Worm (Caenorhabditis elegans): ENCODE measurements around the gene wip-1.
A peak's percentile ranks its signal among the peaks of the same experiment; 100 is the strongest.
"Not testable (repeated sequence)": the region's sequence is repeated elsewhere in the genome, so short reads cannot be mapped to it uniquely, and the experiment has no call there.

Gene wip-1

ce11 chrIII:5018116-5018689 lies at the start of gene wip-1:
TSS of gene wip-1 (plus strand) at chrIII:5018639.
- peak; percentile 85 for TF ChIP-seq flt-1 (GFP tag; IDR thresholded peaks at IDR 0.05)
- peak; percentile 15 for TF ChIP-seq med-1 (GFP tag; optimal IDR thresholded peaks at IDR 0.05; ENCODE audit: insufficient read depth)
- TF ChIP-seq cog-1 (tag; optimal IDR thresholded peaks at IDR 0.05) = peak; percentile 91
- no peak for TF ChIP-seq ref-1 (GFP tag; conservative IDR thresholded peaks at IDR 0.05)
- TF ChIP-seq ztf-29 (GFP tag; IDR thresholded peaks at IDR 0.05) = peak; percentile 78
- peak; percentile 60; the same call in 1 of the 2 replicates for TF ChIP-seq klf-2 (GFP tag; conservative IDR thresholded peaks at IDR 0.05)
- TF ChIP-seq ztf-23 (GFP tag; IDR thresholded peaks at IDR 0.05) = peak; percentile 100
- TF ChIP-seq tab-1 (GFP tag; IDR thresholded peaks at IDR 0.05) = peak; percentile 40; the same call in 1 of the 2 replicates
- 0 out of 2 replicates have a peak, but pooled peaks have one; percentile 8 for TF ChIP-seq T22C8.4 (GFP tag; IDR thresholded peaks at IDR 0.05)

ce11 chrIII:4980367-4980766 lies 38.1 kb upstream of the wip-1 start, which contains the start of gene C27F2.6:
TSS of gene C27F2.6 (minus strand) at chrIII:4980467.
- not testable (repeated sequence) for TF ChIP-seq med-1 (GFP tag; optimal IDR thresholded peaks at IDR 0.05; ENCODE audit: insufficient read depth); ref-1 (GFP tag; conservative IDR thresholded peaks at IDR 0.05); T22C8.4 (GFP tag; IDR thresholded peaks at IDR 0.05)

ce11 chrIII:4983961-4984360 lies 34.5 kb upstream of the wip-1 start:
- TF ChIP-seq ztf-23 (GFP tag; IDR thresholded peaks at IDR 0.05) (no peak), med-1 (GFP tag; optimal IDR thresholded peaks at IDR 0.05; ENCODE audit: insufficient read depth) (no peak), tab-1 (GFP tag; IDR thresholded peaks at IDR 0.05) (no peak), ztf-29 (GFP tag; IDR thresholded peaks at IDR 0.05) (no peak), T22C8.4 (GFP tag; IDR thresholded peaks at IDR 0.05) (no peak), flt-1 (GFP tag; IDR thresholded peaks at IDR 0.05) (no peak), cog-1 (tag; optimal IDR thresholded peaks at IDR 0.05) (no peak), klf-2 (GFP tag; conservative IDR thresholded peaks at IDR 0.05) (no peak), ref-1 (GFP tag; conservative IDR thresholded peaks at IDR 0.05) (no peak)

ce11 chrIII:4984444-4985086 lies 33.9 kb upstream of the wip-1 start, which contains the start of gene C27F2.7:
TSS of gene C27F2.7 (minus strand) at chrIII:4984494.
- TF ChIP-seq ztf-29 (GFP tag; IDR thresholded peaks at IDR 0.05) (no peak), ztf-23 (GFP tag; IDR thresholded peaks at IDR 0.05) (no peak), flt-1 (GFP tag; IDR thresholded peaks at IDR 0.05) (no peak), klf-2 (GFP tag; conservative IDR thresholded peaks at IDR 0.05) (no peak), T22C8.4 (GFP tag; IDR thresholded peaks at IDR 0.05) (no peak), med-1 (GFP tag; optimal IDR thresholded peaks at IDR 0.05; ENCODE audit: insufficient read depth) (no peak), tab-1 (GFP tag; IDR thresholded peaks at IDR 0.05) (no peak), ref-1 (GFP tag; conservative IDR thresholded peaks at IDR 0.05) (no peak), cog-1 (tag; optimal IDR thresholded peaks at IDR 0.05) (no peak)

- no peak for TF ChIP-seq med-1 (GFP tag; optimal IDR thresholded peaks at IDR 0.05; ENCODE audit: insufficient read depth)
- TF ChIP-seq flt-1 (GFP tag; IDR thresholded peaks at IDR 0.05) = 0 out of 2 replicates have a peak, but pooled peaks have one; percentile 42
These were observed 31.6 kb upstream of the wip-1 start, which contains the start of the genes C27F2.10 and wdr-60 for ce11 chrIII:4986790-4987259. TSS of gene C27F2.10 (minus strand) at chrIII:4986898. TSS of gene wdr-60 (plus strand) at chrIII:4987209.

- TF ChIP-seq ztf-23 (GFP tag; IDR thresholded peaks at IDR 0.05) (no peak), klf-2 (GFP tag; conservative IDR thresholded peaks at IDR 0.05) (no peak)
These were observed 30.8 kb upstream of the wip-1 start for ce11 chrIII:4987666-4988065.

ce11 chrIII:4998111-4998859 lies 20.2 kb upstream of the wip-1 start, which contains the start of gene tmem-131:
TSS of gene tmem-131 (minus strand) at chrIII:4998161.
- TF ChIP-seq ref-1 (GFP tag; conservative IDR thresholded peaks at IDR 0.05) (no peak), ztf-29 (GFP tag; IDR thresholded peaks at IDR 0.05) (no peak), med-1 (GFP tag; optimal IDR thresholded peaks at IDR 0.05; ENCODE audit: insufficient read depth) (no peak), T22C8.4 (GFP tag; IDR thresholded peaks at IDR 0.05) (peak; percentile 57; the same call in 1 of the 2 replicates), cog-1 (tag; optimal IDR thresholded peaks at IDR 0.05) (no peak), flt-1 (GFP tag; IDR thresholded peaks at IDR 0.05) (no peak)

- TF ChIP-seq ref-1 (GFP tag; conservative IDR thresholded peaks at IDR 0.05) (no peak), tab-1 (GFP tag; IDR thresholded peaks at IDR 0.05) (no peak), ztf-23 (GFP tag; IDR thresholded peaks at IDR 0.05) (no peak), cog-1 (tag; optimal IDR thresholded peaks at IDR 0.05) (no peak), T22C8.4 (GFP tag; IDR thresholded peaks at IDR 0.05) (no peak), klf-2 (GFP tag; conservative IDR thresholded peaks at IDR 0.05) (no peak), flt-1 (GFP tag; IDR thresholded peaks at IDR 0.05) (no peak), ztf-29 (GFP tag; IDR thresholded peaks at IDR 0.05) (no peak), med-1 (GFP tag; optimal IDR thresholded peaks at IDR 0.05; ENCODE audit: insufficient read depth) (no peak)
These were observed 19.4 kb upstream of the wip-1 start, which contains the start of gene smcr-8 for ce11 chrIII:4998956-4999425. TSS of gene smcr-8 (plus strand) at chrIII:4999375.

- TF ChIP-seq med-1 (GFP tag; optimal IDR thresholded peaks at IDR 0.05; ENCODE audit: insufficient read depth) (no peak), tab-1 (GFP tag; IDR thresholded peaks at IDR 0.05) (no peak), flt-1 (GFP tag; IDR thresholded peaks at IDR 0.05) (no peak), ref-1 (GFP tag; conservative IDR thresholded peaks at IDR 0.05) (no peak), cog-1 (tag; optimal IDR thresholded peaks at IDR 0.05) (no peak), klf-2 (GFP tag; conservative IDR thresholded peaks at IDR 0.05) (no peak), ztf-29 (GFP tag; IDR thresholded peaks at IDR 0.05) (no peak), ztf-23 (GFP tag; IDR thresholded peaks at IDR 0.05) (no peak), T22C8.4 (GFP tag; IDR thresholded peaks at IDR 0.05) (no peak)
These were observed 16.2 kb upstream of the wip-1 start, which contains the start of gene R144.10 for ce11 chrIII:5002231-5002630. TSS of gene R144.10 (minus strand) at chrIII:5002331.

Data from whole organism, midembryonic.